Worm (Caenorhabditis elegans) whole organism, L3 larva: ENCODE results near the gene R10H10.3.
A peak's percentile ranks its signal among the peaks of the same experiment; 100 is the strongest.

Source experiments
- R02D3.7 ChIP-seq: fragments of 150-350 bp; optimal IDR thresholded peaks from 2 replicates; lab custom pipeline; 2014; ENCODE audit warnings: missing biosample characterization, missing genetic modification characterization
- ZK546.5 ChIP-seq: sonication (generic microtip); optimal IDR thresholded peaks from 2 replicates; lab custom pipeline; 2017; ENCODE audit warnings: missing biosample characterization, missing genetic modification characterization
- aly-2 ChIP-seq: fragments of 150-350 bp; optimal IDR thresholded peaks from 2 replicates; lab custom pipeline; 2014; ENCODE audit warnings: missing biosample characterization, missing genetic modification characterization
- ama-1 ChIP-seq: fragments of 150-350 bp; optimal IDR thresholded peaks from 2 replicates; lab custom pipeline; 2018
- ceh-28 ChIP-seq: fragments of 150-350 bp; optimal IDR thresholded peaks from 2 replicates; lab custom pipeline; 2014; ENCODE audit warnings: missing biosample characterization, missing genetic modification reagents, missing genetic modification characterization
- ceh-82 ChIP-seq: fragments of 150-350 bp; optimal IDR thresholded peaks from 2 replicates; lab custom pipeline; 2014; ENCODE audit warnings: missing biosample characterization, missing genetic modification characterization
- ceh-9 ChIP-seq: sonication (generic microtip); optimal IDR thresholded peaks from 2 replicates; lab custom pipeline; 2018; ENCODE audit warnings: missing biosample characterization, missing genetic modification characterization
- egl-27 ChIP-seq: sonication (generic microtip); optimal IDR thresholded peaks from 4 replicates; lab custom pipeline; 2017; ENCODE audit warnings: missing biosample characterization, missing genetic modification reagents, missing genetic modification characterization
- egl-5 ChIP-seq: fragments of 150-350 bp; optimal IDR thresholded peaks from 2 replicates; lab custom pipeline; 2017; ENCODE audit warnings: missing biosample characterization, missing genetic modification reagents, missing genetic modification characterization, inconsistent platforms
- elt-1 ChIP-seq: fragments of 150-350 bp; optimal IDR thresholded peaks from 2 replicates; lab custom pipeline; 2014; ENCODE audit warnings: missing biosample characterization, missing genetic modification characterization
- elt-2 ChIP-seq: sonication (generic microtip); optimal IDR thresholded peaks from 2 replicates; lab custom pipeline; 2016; ENCODE audit warnings: missing genetic modification reagents, mild to moderate bottlenecking, missing genetic modification characterization, missing compliant biosample characterization
- eor-1 ChIP-seq, 2 experiments: fragments of 150-350 bp; optimal IDR thresholded peaks; 2 replicates each; lab custom pipeline; 2014 to 2018; ENCODE audit warnings: missing biosample characterization in 2 of 2, missing genetic modification characterization in 2 of 2
- fkh-2 ChIP-seq: fragments of 150-350 bp; optimal IDR thresholded peaks from 2 replicates; lab custom pipeline; 2014; ENCODE audit warnings: missing biosample characterization, missing genetic modification reagents, missing genetic modification characterization
- fos-1 ChIP-seq: fragments of 150-350 bp; optimal IDR thresholded peaks from 2 replicates; lab custom pipeline; 2014; ENCODE audit warnings: missing biosample characterization, missing genetic modification characterization
- hmg-11 ChIP-seq: sonication (generic microtip); optimal IDR thresholded peaks from 2 replicates; lab custom pipeline; 2016; ENCODE audit warnings: missing genetic modification characterization, missing compliant biosample characterization
- jun-1 ChIP-seq: fragments of 150-350 bp; optimal IDR thresholded peaks from 2 replicates; lab custom pipeline; 2014; ENCODE audit warnings: missing biosample characterization, missing genetic modification reagents, missing genetic modification characterization
- lin-15B ChIP-seq: fragments of 150-350 bp; optimal IDR thresholded peaks from 2 replicates; lab custom pipeline; 2014; ENCODE audit warnings: missing biosample characterization, missing genetic modification characterization
- lin-39 ChIP-seq: fragments of 150-350 bp; optimal IDR thresholded peaks from 2 replicates; lab custom pipeline; 2018; ENCODE audit warnings: missing biosample characterization, missing genetic modification reagents, missing genetic modification characterization
- lsy-12 ChIP-seq: sonication (generic microtip); optimal IDR thresholded peaks from 2 replicates; lab custom pipeline; 2016; ENCODE audit warnings: mild to moderate bottlenecking, missing genetic modification characterization, missing compliant biosample characterization
- mdl-1 ChIP-seq: fragments of 150-350 bp; optimal IDR thresholded peaks from 2 replicates; lab custom pipeline; 2014; ENCODE audit warnings: missing biosample characterization, missing genetic modification characterization
- mml-1 ChIP-seq: fragments of 150-350 bp; sonication (generic microtip); optimal IDR thresholded peaks from 3 replicates; lab custom pipeline; 2014; ENCODE audit warnings: missing biosample characterization, missing genetic modification characterization
- nfya-1 ChIP-seq: sonication (generic microtip); optimal IDR thresholded peaks from 2 replicates; lab custom pipeline; 2017; ENCODE audit warnings: missing genetic modification characterization, mild to moderate bottlenecking, missing compliant biosample characterization, antibody characterized with exemption, moderate library complexity; ENCODE audit not compliant: insufficient read depth
- nhr-11 ChIP-seq: fragments of 150-350 bp; optimal IDR thresholded peaks from 2 replicates; lab custom pipeline; 2014; ENCODE audit warnings: missing biosample characterization, missing genetic modification characterization
- nhr-12 ChIP-seq: fragments of 150-350 bp; optimal IDR thresholded peaks from 2 replicates; lab custom pipeline; 2014; ENCODE audit warnings: missing biosample characterization, missing genetic modification characterization
- nhr-23 ChIP-seq: fragments of 150-350 bp; optimal IDR thresholded peaks from 2 replicates; lab custom pipeline; 2014; ENCODE audit warnings: missing biosample characterization, missing genetic modification reagents, missing genetic modification characterization
- nhr-25 ChIP-seq: sonication (generic microtip); optimal IDR thresholded peaks from 2 replicates; lab custom pipeline; 2017; ENCODE audit warnings: missing biosample characterization, missing genetic modification characterization
- nhr-28 ChIP-seq: fragments of 150-350 bp; optimal IDR thresholded peaks from 2 replicates; lab custom pipeline; 2014; ENCODE audit warnings: missing biosample characterization, missing genetic modification characterization
- nhr-43 ChIP-seq: sonication (generic microtip); optimal IDR thresholded peaks from 2 replicates; lab custom pipeline; 2016; ENCODE audit warnings: mild to moderate bottlenecking, missing genetic modification characterization, missing compliant biosample characterization; ENCODE audit not compliant: poor library complexity, severe bottlenecking
- nhr-67 ChIP-seq: fragments of 150-350 bp; optimal IDR thresholded peaks from 2 replicates; lab custom pipeline; 2014; ENCODE audit warnings: missing biosample characterization, missing genetic modification characterization
- nhr-77 ChIP-seq: fragments of 150-350 bp; optimal IDR thresholded peaks from 2 replicates; lab custom pipeline; 2014; ENCODE audit warnings: missing biosample characterization, missing genetic modification characterization
- pha-4 ChIP-seq: fragments of 150-350 bp; optimal IDR thresholded peaks from 2 replicates; lab custom pipeline; 2014; ENCODE audit warnings: missing biosample characterization, missing genetic modification reagents, missing genetic modification characterization
- snpc-4 ChIP-seq: fragments of 150-350 bp; optimal IDR thresholded peaks from 2 replicates; lab custom pipeline; 2014; ENCODE audit warnings: missing biosample characterization, missing genetic modification characterization
- zag-1 ChIP-seq: fragments of 150-350 bp; optimal IDR thresholded peaks from 2 replicates; lab custom pipeline; 2014; ENCODE audit warnings: missing biosample characterization, missing genetic modification characterization
- ztf-11 ChIP-seq: fragments of 150-350 bp; optimal IDR thresholded peaks from 2 replicates; lab custom pipeline; 2014; ENCODE audit warnings: missing biosample characterization, missing genetic modification characterization
- ztf-4 ChIP-seq: fragments of 150-350 bp; optimal IDR thresholded peaks from 2 replicates; lab custom pipeline; 2014; ENCODE audit warnings: missing biosample characterization, missing genetic modification characterization

R10H10.3 gene

DNA sequence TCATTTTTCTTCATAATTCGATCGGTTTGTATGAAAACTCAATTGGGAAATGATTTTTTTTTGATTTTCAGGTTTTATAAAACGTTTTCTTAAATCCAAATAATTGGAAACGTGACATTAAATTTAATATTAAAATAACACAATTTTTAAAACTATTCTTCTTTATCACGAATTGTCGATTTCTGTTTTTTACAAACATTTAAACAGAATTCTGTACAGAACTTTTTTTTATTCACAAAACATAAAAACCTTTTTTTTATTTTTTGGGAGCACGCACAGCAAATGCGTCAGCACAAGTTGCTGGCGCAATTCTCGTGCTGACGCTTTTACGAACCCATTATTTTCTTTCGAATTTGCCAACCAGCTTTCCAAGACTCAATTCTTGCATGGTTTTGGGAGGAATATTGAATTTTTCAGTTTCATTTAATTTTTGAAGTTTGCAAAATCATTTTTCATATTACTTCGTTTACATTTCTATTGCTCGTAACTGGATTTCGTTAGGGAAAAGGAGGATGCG, 14.5 kb upstream of the R10H10.3 start, which contains the start of gene mpz-5 (continued):
- TF ChIP-seq eor-1 (tag; optimal IDR thresholded peaks at IDR 0.05; lab: Kevin White, UChicago) (no peak), ZK546.5 (tag; lab: Kevin White, UChicago) (no peak), ceh-82 (tag; lab: Kevin White, UChicago) (no peak), egl-27 (tag; lab: Kevin White, UChicago) (no peak)
- TF ChIP-seq, all 47 proteins: peak for 16

ce11 chrIV:10374601-10375000, 13.7 kb upstream of the R10H10.3 start, which contains the start of gene mask-1:
mask-1 (plus strand) TSS chrIV:10374901.
- no peak for TF ChIP-seq elt-1
- no peak for TF ChIP-seq hmg-11 (tag; lab: Kevin White, UChicago)
- TF ChIP-seq nhr-43 (tag; lab: Kevin White, UChicago): no peak
- no peak for TF ChIP-seq pha-4
- no peak for TF ChIP-seq ceh-9 (tag; lab: Kevin White, UChicago)
- no peak for TF ChIP-seq ztf-11 (tag; lab: Kevin White, UChicago)
- no peak for TF ChIP-seq ama-1 (lab: Kevin White, UChicago)
- TF ChIP-seq lsy-12 (tag; lab: Kevin White, UChicago): no peak
- TF ChIP-seq eor-1 (tag; optimal IDR thresholded peaks at IDR 0.05; lab: Kevin White, UChicago): no peak

DNA sequence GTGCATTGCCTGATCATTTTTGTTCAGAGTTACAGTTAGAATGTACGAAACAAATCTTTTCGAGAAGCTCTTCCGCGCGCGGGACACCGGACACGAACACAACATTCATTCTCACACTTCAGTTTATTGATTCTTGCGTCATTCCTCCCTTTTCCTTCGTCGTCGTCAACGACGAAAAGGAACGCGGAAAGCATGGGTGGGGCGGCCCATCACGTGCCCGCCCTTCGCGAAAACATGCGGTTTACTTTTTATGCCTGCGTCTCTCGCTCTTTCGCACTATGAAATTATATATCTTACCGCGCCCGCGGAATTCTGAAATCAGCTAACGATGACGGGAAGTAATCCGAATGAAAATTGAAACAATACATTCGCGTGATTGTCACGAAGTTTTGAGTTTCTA, 7.7 kb upstream of the R10H10.3 start:
- TF ChIP-seq mml-1 (peak; percentile 49), pha-4 (peak; percentile 52), ceh-9 (tag; lab: Kevin White, UChicago) (no peak), zag-1 (tag; lab: Kevin White, UChicago) (no peak), elt-2 (tag; lab: Kevin White, UChicago) (peak; percentile 33), nhr-12 (tag; lab: Kevin White, UChicago) (no peak), nfya-1 (peak; percentile 54), mdl-1 (tag; lab: Kevin White, UChicago) (peak; percentile 35), nhr-43 (tag; lab: Kevin White, UChicago) (peak; percentile 81), nhr-23 (tag; lab: Kevin White, UChicago) (peak; percentile 60), lsy-12 (tag; lab: Kevin White, UChicago) (peak; percentile 45), egl-27 (tag; lab: Kevin White, UChicago) (no peak), R02D3.7 (tag; lab: Kevin White, UChicago) (no peak), jun-1 (tag; lab: Kevin White, UChicago) (no peak), egl-5 (tag; lab: Kevin White, UChicago) (peak; percentile 82), ztf-4 (tag; lab: Kevin White, UChicago) (peak; percentile 39), fkh-2 (tag; lab: Kevin White, UChicago) (no peak), snpc-4 (tag; lab: Kevin White, UChicago) (peak; percentile 54), nhr-25 (tag; lab: Kevin White, UChicago) (peak; percentile 13), lin-39 (tag; lab: Kevin White, UChicago) (peak; percentile 58), hmg-11 (tag; lab: Kevin White, UChicago) (peak; percentile 47), nhr-77 (tag; lab: Kevin White, UChicago) (no peak), lin-15B (tag; lab: Kevin White, UChicago) (peak; percentile 7), ama-1 (lab: Kevin White, UChicago) (peak; percentile 90)

DNA sequence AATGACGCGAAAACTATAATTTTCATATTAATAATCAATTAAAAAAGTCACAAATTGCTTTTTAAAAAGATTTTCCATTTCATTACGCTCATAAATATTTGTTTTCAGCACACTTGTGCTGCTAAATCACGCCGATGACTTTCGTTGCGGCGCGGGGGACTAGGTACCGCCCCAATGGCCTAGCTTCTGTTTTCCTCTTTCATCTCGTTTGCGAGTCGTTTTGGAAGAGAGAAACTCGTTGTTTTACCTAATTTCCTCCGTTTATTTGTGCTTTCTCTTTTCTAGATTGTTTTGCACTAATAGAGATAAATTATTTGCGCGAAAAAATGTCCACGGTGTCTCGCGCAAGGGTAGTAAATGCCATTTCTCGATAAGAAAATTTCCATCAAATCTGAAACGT, 7.3 kb upstream of the R10H10.3 start:
- no peak for TF ChIP-seq nhr-11 (tag; lab: Kevin White, UChicago)
- no peak for TF ChIP-seq nhr-67 (tag; lab: Kevin White, UChicago)
- TF ChIP-seq fos-1 (tag; lab: Kevin White, UChicago): no peak
- TF ChIP-seq elt-1: no peak
- no peak for TF ChIP-seq ceh-28 (tag; lab: Kevin White, UChicago)
- TF ChIP-seq snpc-4 (tag; lab: Kevin White, UChicago): no peak
- no peak for TF ChIP-seq ztf-4 (tag; lab: Kevin White, UChicago)
- TF ChIP-seq nhr-28 (tag; lab: Kevin White, UChicago): no peak
- TF ChIP-seq ceh-82 (tag; lab: Kevin White, UChicago): no peak
- no peak for TF ChIP-seq aly-2
- TF ChIP-seq nhr-12 (tag; lab: Kevin White, UChicago): no peak
